Fruit fly (Drosophila melanogaster) whole organism, embryonic: ENCODE data around the gene Vps26.

ENCODE experiments used
- Adf1 ChIP-seq: fragments of 200-800 bp; sonication (Bioruptor generic); IDR thresholded peaks from 2 replicates; pipeline ENCODE4 v1.3.6; 2022; ENCODE audit warnings: missing biosample characterization, missing genetic modification characterization
- Atf3 ChIP-seq: fragments of 200-800 bp; sonication (Bioruptor generic); optimal IDR thresholded peaks from 3 replicates; lab custom pipeline; 2016; ENCODE audit warnings: missing biosample characterization, missing genetic modification characterization
- Bgb ChIP-seq: fragments of 200-800 bp; sonication (Bioruptor generic); IDR thresholded peaks from 2 replicates; pipeline ENCODE4 v1.3.6; 2022; ENCODE audit warnings: missing biosample characterization, missing genetic modification characterization; ENCODE audit not compliant: partially characterized antibody
- CG10267 ChIP-seq: fragments of 200-800 bp; sonication (Bioruptor generic); optimal IDR thresholded peaks from 2 replicates; lab custom pipeline; 2018; ENCODE audit warnings: missing biosample characterization, mild to moderate bottlenecking, missing genetic modification characterization, moderate library complexity
- CG10274 ChIP-seq: fragments of 200-800 bp; sonication (Bioruptor generic); optimal IDR thresholded peaks from 3 replicates; lab custom pipeline; 2017; ENCODE audit warnings: missing biosample characterization, mild to moderate bottlenecking, missing genetic modification characterization
- CG11247 ChIP-seq: fragments of 200-800 bp; sonication (Bioruptor generic); IDR thresholded peaks from 2 replicates; pipeline ENCODE4 v1.3.6; 2022; ENCODE audit warnings: missing biosample characterization, missing genetic modification characterization
- CG1602 ChIP-seq: fragments of 200-800 bp; sonication (Bioruptor generic); optimal IDR thresholded peaks from 3 replicates; lab custom pipeline; 2016; ENCODE audit warnings: missing biosample characterization, missing genetic modification characterization
- CG16813 ChIP-seq: fragments of 200-800 bp; sonication (Bioruptor generic); IDR thresholded peaks from 3 replicates; pipeline ENCODE4 v1.3.6; 2022; ENCODE audit warnings: missing biosample characterization, missing genetic modification characterization; ENCODE audit not compliant: partially characterized antibody
- CG17385 ChIP-seq: fragments of 200-800 bp; sonication (Bioruptor generic); optimal IDR thresholded peaks from 3 replicates; lab custom pipeline; 2018; ENCODE audit warnings: missing biosample characterization, mild to moderate bottlenecking, missing genetic modification characterization
- CG17612 ChIP-seq: fragments of 200-800 bp; sonication (Bioruptor generic); IDR thresholded peaks from 2 replicates; pipeline ENCODE4 v1.3.6; 2022; ENCODE audit warnings: missing biosample characterization, missing genetic modification characterization
- CG1792 ChIP-seq: fragments of 200-800 bp; sonication (Bioruptor generic); optimal IDR thresholded peaks from 2 replicates; lab custom pipeline; 2016; ENCODE audit warnings: missing biosample characterization, missing genetic modification characterization
- CG18011 ChIP-seq: fragments of 200-800 bp; sonication (Bioruptor generic); optimal IDR thresholded peaks from 2 replicates; lab custom pipeline; 2017; ENCODE audit warnings: missing biosample characterization, missing genetic modification characterization, mild to moderate bottlenecking, moderate library complexity, missing genotype
- CG2116 ChIP-seq: fragments of 200-800 bp; sonication (Bioruptor generic); optimal IDR thresholded peaks from 3 replicates; lab custom pipeline; 2018; ENCODE audit warnings: missing biosample characterization, mild to moderate bottlenecking, missing genetic modification characterization
- CG31224 ChIP-seq: fragments of 200-800 bp; sonication (Bioruptor generic); IDR thresholded peaks from 2 replicates; pipeline ENCODE4 v1.3.6; 2022; ENCODE audit warnings: missing biosample characterization, missing genetic modification characterization
- CG31441 ChIP-seq: fragments of 200-800 bp; sonication (Bioruptor generic); IDR thresholded peaks from 2 replicates; pipeline ENCODE4 v1.3.6; 2022; ENCODE audit warnings: missing biosample characterization, missing genetic modification characterization
- CG32772 ChIP-seq: fragments of 200-800 bp; sonication (Bioruptor generic); IDR thresholded peaks from 2 replicates; pipeline ENCODE4 v1.3.6; 2022; ENCODE audit warnings: missing biosample characterization, missing genetic modification characterization
- CG3281 ChIP-seq: fragments of 200-800 bp; sonication (Bioruptor generic); optimal IDR thresholded peaks from 3 replicates; lab custom pipeline; 2017; ENCODE audit warnings: missing biosample characterization, mild to moderate bottlenecking, missing genetic modification characterization
- CG7786 ChIP-seq: fragments of 200-800 bp; sonication (Bioruptor generic); optimal IDR thresholded peaks from 2 replicates; lab custom pipeline; 2016; ENCODE audit warnings: missing biosample characterization, missing genetic modification characterization
- CG8089 ChIP-seq: fragments of 200-800 bp; sonication (Bioruptor generic); optimal IDR thresholded peaks from 3 replicates; lab custom pipeline; 2016; ENCODE audit warnings: missing biosample characterization, missing genetic modification characterization
- CG8290 ChIP-seq, 3 experiments: fragments of 200-800 bp; sonication (Bioruptor generic); optimal IDR thresholded peaks; 2 replicates each; lab custom pipeline; 2016 to 2019; ENCODE audit warnings: missing biosample characterization in 3 of 3, missing genetic modification characterization in 3 of 3, mild to moderate bottlenecking in 2 of 3, moderate library complexity in 1 of 3
- CG9215 ChIP-seq: fragments of 200-800 bp; sonication (Bioruptor generic); IDR thresholded peaks from 2 replicates; pipeline ENCODE4 v1.3.6; 2022; ENCODE audit warnings: missing biosample characterization, missing genetic modification characterization
- E2f2 ChIP-seq: fragments of 200-800 bp; sonication (Bioruptor generic); IDR thresholded peaks from 2 replicates; pipeline ENCODE4 v1.3.6; 2022; ENCODE audit warnings: missing biosample characterization, missing genetic modification characterization
- Ets65A ChIP-seq: fragments of 200-800 bp; sonication (Bioruptor generic); peaks from one replicate; lab custom pipeline; 2016; ENCODE audit warnings: missing biosample characterization, missing genetic modification characterization
- GATAe ChIP-seq: fragments of 200-800 bp; sonication (Bioruptor generic); conservative IDR thresholded peaks from 2 replicates; pipeline ENCODE4 v1.3.6; 2022; ENCODE audit warnings: missing biosample characterization, missing genetic modification characterization
- H15 ChIP-seq: fragments of 200-800 bp; sonication (Bioruptor generic); IDR thresholded peaks from 3 replicates; pipeline ENCODE4 v1.3.6; 2022; ENCODE audit warnings: missing biosample characterization, missing genetic modification characterization
- Lhr ChIP-seq: fragments of 200-800 bp; sonication (Bioruptor generic); optimal IDR thresholded peaks from 3 replicates; lab custom pipeline; 2017; ENCODE audit warnings: mild to moderate bottlenecking, missing biosample characterization, missing genetic modification reagents, missing genetic modification characterization
- MTF-1 ChIP-seq: fragments of 200-800 bp; sonication (Bioruptor generic); optimal IDR thresholded peaks from 2 replicates; lab custom pipeline; 2018; ENCODE audit warnings: missing biosample characterization, mild to moderate bottlenecking, missing genetic modification characterization, borderline replicate concordance
- Med ChIP-seq: fragments of 200-800 bp; sonication (Bioruptor generic); peaks from one replicate; lab custom pipeline; 2016; ENCODE audit warnings: missing biosample characterization, missing genetic modification characterization, mild to moderate bottlenecking, inconsistent platforms, moderate library complexity
- Scr ChIP-seq: fragments of 200-800 bp; sonication (Bioruptor generic); IDR thresholded peaks from 2 replicates; pipeline ENCODE4 v1.3.6; 2022; ENCODE audit warnings: missing biosample characterization, missing genetic modification characterization; ENCODE audit not compliant: partially characterized antibody
- ac ChIP-seq: fragments of 200-800 bp; sonication (Bioruptor generic); optimal IDR thresholded peaks from 3 replicates; lab custom pipeline; 2017; ENCODE audit warnings: missing biosample characterization, mild to moderate bottlenecking, missing genetic modification characterization
- ash1 ChIP-seq: fragments of 200-800 bp; sonication (Bioruptor generic); optimal IDR thresholded peaks from 2 replicates; lab custom pipeline; 2018; ENCODE audit warnings: missing biosample characterization, mild to moderate bottlenecking, missing genetic modification characterization
- az2 ChIP-seq: fragments of 200-800 bp; sonication (Bioruptor generic); optimal IDR thresholded peaks from 3 replicates; lab custom pipeline; 2016; ENCODE audit warnings: missing biosample characterization, missing genetic modification characterization
- bcd ChIP-seq: fragments of 200-800 bp; sonication (Bioruptor generic); optimal IDR thresholded peaks from 2 replicates; lab custom pipeline; 2017; ENCODE audit warnings: missing biosample characterization, mild to moderate bottlenecking, missing genetic modification characterization
- br ChIP-seq: fragments of >200 bp; optimal IDR thresholded peaks from 2 replicates; lab custom pipeline; 2017
- ci ChIP-seq: fragments of 200-800 bp; sonication (Bioruptor generic); IDR thresholded peaks from 3 replicates; pipeline ENCODE4 v1.3.6; 2022; ENCODE audit warnings: missing biosample characterization, missing genetic modification characterization
- ems ChIP-seq: fragments of 200-800 bp; sonication (Bioruptor generic); optimal IDR thresholded peaks from 3 replicates; lab custom pipeline; 2016; ENCODE audit warnings: missing biosample characterization, missing genetic modification characterization
- ewg ChIP-seq: fragments of 200-800 bp; sonication (Bioruptor generic); optimal IDR thresholded peaks from 3 replicates; lab custom pipeline; 2017; ENCODE audit warnings: mild to moderate bottlenecking, missing biosample characterization, missing genetic modification reagents, missing genetic modification characterization
- eyg ChIP-seq: fragments of 200-800 bp; sonication (Bioruptor generic); optimal IDR thresholded peaks from 3 replicates; lab custom pipeline; 2016; ENCODE audit warnings: missing biosample characterization, missing genetic modification characterization
- fd64A ChIP-seq: fragments of 200-800 bp; sonication (Bioruptor generic); optimal IDR thresholded peaks from 3 replicates; lab custom pipeline; 2018; ENCODE audit warnings: missing biosample characterization, mild to moderate bottlenecking, missing genetic modification characterization
- gt ChIP-seq: fragments of 200-800 bp; sonication (Bioruptor generic); IDR thresholded peaks from 2 replicates; pipeline ENCODE4 v1.3.6; 2022; ENCODE audit warnings: missing biosample characterization, missing genetic modification characterization
- ham ChIP-seq: fragments of 200-800 bp; sonication (Bioruptor generic); IDR thresholded peaks from 2 replicates; pipeline ENCODE4 v1.3.6; 2022; ENCODE audit warnings: missing biosample characterization, missing genetic modification characterization
- her ChIP-seq: fragments of 200-800 bp; sonication (Bioruptor generic); optimal IDR thresholded peaks from 2 replicates; lab custom pipeline; 2016; ENCODE audit warnings: missing biosample characterization, missing genetic modification characterization
- lab ChIP-seq: fragments of 200-800 bp; sonication (Bioruptor generic); optimal IDR thresholded peaks from 3 replicates; lab custom pipeline; 2017; ENCODE audit warnings: missing biosample characterization, missing genetic modification characterization, mild to moderate bottlenecking, moderate library complexity, missing genetic modification reagents
- lbe ChIP-seq: fragments of 200-800 bp; sonication (Bioruptor generic); optimal IDR thresholded peaks from 2 replicates; lab custom pipeline; 2016; ENCODE audit warnings: missing biosample characterization, mild to moderate bottlenecking, missing genetic modification characterization
- lilli ChIP-seq: fragments of 200-800 bp; sonication (Bioruptor generic); optimal IDR thresholded peaks from 3 replicates; lab custom pipeline; 2016; ENCODE audit warnings: missing biosample characterization, missing genetic modification characterization
- mam ChIP-seq: fragments of 200-800 bp; sonication (Bioruptor generic); optimal IDR thresholded peaks from 3 replicates; lab custom pipeline; 2016; ENCODE audit warnings: missing biosample characterization, missing genetic modification characterization
- odd ChIP-seq: fragments of 200-800 bp; sonication (Bioruptor generic); optimal IDR thresholded peaks from 2 replicates; lab custom pipeline; 2017; ENCODE audit warnings: missing biosample characterization, mild to moderate bottlenecking, missing genetic modification characterization
- scrt ChIP-seq: fragments of 200-800 bp; sonication (Bioruptor generic); optimal IDR thresholded peaks from 2 replicates; lab custom pipeline; 2018; ENCODE audit warnings: missing biosample characterization, mild to moderate bottlenecking, missing genetic modification characterization, moderate library complexity
- ssp ChIP-seq: fragments of 200-800 bp; sonication (Bioruptor generic); IDR thresholded peaks from 2 replicates; pipeline ENCODE4 v1.3.6; 2022; ENCODE audit warnings: missing biosample characterization, missing genetic modification characterization
- twi ChIP-seq: fragments of 200-800 bp; optimal IDR thresholded peaks from 2 replicates; lab custom pipeline; 2019; ENCODE audit warnings: missing biosample characterization, mild to moderate bottlenecking, missing genetic modification characterization, moderate library complexity
- zen ChIP-seq: fragments of 200-800 bp; sonication (Bioruptor generic); optimal IDR thresholded peaks from 3 replicates; lab custom pipeline; 2018; ENCODE audit warnings: missing biosample characterization, mild to moderate bottlenecking, missing genetic modification characterization, moderate library complexity

Vps26 gene

DNA sequence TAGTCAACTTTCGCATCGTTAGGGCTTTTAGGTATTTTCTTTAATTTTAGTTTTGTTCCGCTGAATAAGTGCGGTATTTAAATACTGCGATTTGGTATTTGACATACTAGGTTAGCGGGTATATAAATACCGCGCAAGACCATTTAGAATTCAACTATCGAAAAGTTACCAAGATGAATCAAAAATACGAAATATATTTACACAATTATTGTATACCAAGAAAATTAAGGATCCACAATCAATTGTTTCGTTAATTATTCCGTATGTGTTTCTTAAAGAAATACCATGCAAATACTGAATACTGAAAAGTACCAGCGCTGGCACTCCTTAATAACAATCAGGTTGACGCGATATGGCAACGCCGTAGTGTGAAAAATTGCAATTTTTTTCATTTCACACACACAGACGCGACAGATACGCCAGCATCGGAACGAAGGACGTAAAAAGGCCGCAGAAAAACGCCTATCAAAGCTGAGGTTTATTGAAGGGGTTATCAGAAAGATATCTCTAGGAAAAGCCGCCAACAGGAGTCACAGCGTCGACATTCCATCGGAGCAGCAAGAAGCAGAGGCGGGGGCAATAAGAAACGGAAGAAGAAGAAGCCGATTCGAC is at the start of gene Vps26, which contains the start of gene Pgam5 (continued):
- TF ChIP-seq twi (tag; lab: Kevin White, UChicago), result no peak
- peak; percentile 95 for TF ChIP-seq CG17385 (GFP tag; lab: Kevin White, UChicago)
- TF ChIP-seq Atf3 (GFP tag; lab: Kevin White, UChicago), result no peak
- peak; percentile 19; the same call in 1 of the 2 replicates for TF ChIP-seq E2f2 (GFP tag; lab: Robert Waterston, UW)
- TF ChIP-seq CG9215, result no peak
- no peak for TF ChIP-seq gt (GFP tag; lab: Robert Waterston, UW)
- no peak for TF ChIP-seq CG11247 (GFP tag; lab: Robert Waterston, UW)
- TF ChIP-seq ssp, result no peak
- no peak for TF ChIP-seq mam (GFP tag; lab: Kevin White, UChicago)
- no peak for TF ChIP-seq fd64A (GFP tag; lab: Kevin White, UChicago)
- no peak for TF ChIP-seq GATAe (GFP tag; lab: Robert Waterston, UW)
- TF ChIP-seq H15 (GFP tag; lab: Robert Waterston, UW), result no peak
- no peak for TF ChIP-seq lbe (GFP tag; lab: Kevin White, UChicago)
- peak; percentile 39 for TF ChIP-seq CG10267 (tag; lab: Kevin White, UChicago)
- peak; percentile 30 for TF ChIP-seq CG2116 (GFP tag; lab: Kevin White, UChicago)
- TF ChIP-seq CG32772 (GFP tag; lab: Robert Waterston, UW), result 0 out of 2 replicates have a peak, but pooled peaks have one; percentile 28
- TF ChIP-seq ac (GFP tag; lab: Kevin White, UChicago), result no peak
- TF ChIP-seq CG1602 (GFP tag; lab: Kevin White, UChicago), result no peak
- TF ChIP-seq ham (GFP tag; lab: Robert Waterston, UW), result no peak
- no peak for TF ChIP-seq Lhr (GFP tag; lab: Kevin White, UChicago)
- TF ChIP-seq br (lab: Kevin White, UChicago), result no peak
- TF ChIP-seq CG8089 (GFP tag; lab: Kevin White, UChicago), result no peak
- TF ChIP-seq CG17612 (GFP tag; lab: Robert Waterston, UW), result no peak
- no peak for TF ChIP-seq lab (GFP tag; lab: Kevin White, UChicago)
- TF ChIP-seq Adf1 (GFP tag; lab: Robert Waterston, UW), result no peak
- TF ChIP-seq Scr (GFP tag; lab: Robert Waterston, UW), result no peak
- no peak for TF ChIP-seq Bgb (GFP tag; lab: Robert Waterston, UW)
- peak; percentile 26 for TF ChIP-seq zen (tag; lab: Kevin White, UChicago)
- TF ChIP-seq CG31441 (GFP tag; lab: Robert Waterston, UW), result no peak
- no peak for TF ChIP-seq CG10274 (GFP tag; lab: Kevin White, UChicago)
- TF ChIP-seq bcd (GFP tag; lab: Kevin White, UChicago), result no peak
- no peak for TF ChIP-seq CG31224 (GFP tag; lab: Robert Waterston, UW)
- TF ChIP-seq CG7786, result no peak
- TF ChIP-seq Med (GFP tag; lab: Kevin White, UChicago), result peak; percentile 73
- no peak for TF ChIP-seq ewg (GFP tag; lab: Kevin White, UChicago)
- TF ChIP-seq ash1 (GFP tag; lab: Kevin White, UChicago), result no peak
- TF ChIP-seq ci (GFP tag; lab: Robert Waterston, UW), result no peak
- TF ChIP-seq lilli (GFP tag; lab: Kevin White, UChicago), result no peak
- TF ChIP-seq scrt (GFP tag; lab: Kevin White, UChicago), result no peak
- no peak for TF ChIP-seq CG18011
- TF ChIP-seq CG8290 (GFP tag; optimal IDR thresholded peaks at IDR 0.05; lab: Kevin White, UChicago), result no peak
- no peak for TF ChIP-seq CG8290 (tag; optimal IDR thresholded peaks at IDR 0.05; lab: Kevin White, UChicago)
- no peak for TF ChIP-seq Ets65A (GFP tag; lab: Kevin White, UChicago)
- no peak for TF ChIP-seq CG1792 (GFP tag; lab: Kevin White, UChicago)
- no peak for TF ChIP-seq eyg (GFP tag; lab: Kevin White, UChicago)
- no peak for TF ChIP-seq ems
- no peak for TF ChIP-seq MTF-1 (GFP tag; lab: Kevin White, UChicago)
- no peak for TF ChIP-seq az2 (GFP tag; lab: Kevin White, UChicago)
- no peak for TF ChIP-seq her (GFP tag; lab: Kevin White, UChicago)
- no peak for TF ChIP-seq CG3281
- no peak for TF ChIP-seq CG16813 (GFP tag; lab: Robert Waterston, UW)
- no peak for TF ChIP-seq odd
